Worm (Caenorhabditis elegans) whole organism, L3 larva: ENCODE data around the gene idh-1.

Source experiments
- lin-15B ChIP-seq: fragments of 150-350 bp; optimal IDR thresholded peaks from 2 replicates; lab custom pipeline; 2014; ENCODE audit warnings: missing biosample characterization, missing genetic modification characterization
- nhr-12 ChIP-seq: fragments of 150-350 bp; optimal IDR thresholded peaks from 2 replicates; lab custom pipeline; 2014; ENCODE audit warnings: missing biosample characterization, missing genetic modification characterization

DNA sequence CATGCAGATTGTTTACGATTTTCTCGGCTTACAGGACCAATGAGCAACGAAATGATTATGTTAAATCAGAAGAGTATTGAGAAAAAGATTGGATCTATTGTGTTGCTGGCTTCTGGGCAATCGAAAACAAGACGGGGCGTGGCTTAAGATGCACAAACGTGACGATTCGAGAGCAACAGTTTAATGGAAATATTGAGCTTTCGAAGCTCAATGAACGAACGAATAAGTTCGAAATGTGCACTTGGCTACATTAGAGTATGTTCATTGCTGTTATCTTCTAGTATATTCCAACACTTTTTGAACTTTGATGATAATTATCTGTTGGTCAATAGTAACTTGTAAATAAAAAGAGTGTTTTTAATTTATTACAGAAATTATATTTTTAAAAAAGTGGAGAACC is 4.5 kb upstream of the idh-1 start, which contains the start of gene hsp-12.3:
- no peak for TF ChIP-seq lin-15B
- no peak for TF ChIP-seq nhr-12 (tag; lab: Kevin White, UChicago)
